Worm (Caenorhabditis elegans) whole organism, L1 larva: ENCODE measurements around the gene vps-36.

Source experiments
- C16A3.4 ChIP-seq: fragments of 150-350 bp; optimal IDR thresholded peaks from 2 replicates; lab custom pipeline; 2014; ENCODE audit warnings: missing biosample characterization, missing genetic modification characterization
- C34B4.2 ChIP-seq: sonication (generic microtip); optimal IDR thresholded peaks from 2 replicates; lab custom pipeline; 2017; ENCODE audit warnings: mild to moderate bottlenecking, missing genetic modification characterization, missing compliant biosample characterization
- Y116A8C.19 ChIP-seq: sonication (generic microtip); optimal IDR thresholded peaks from 2 replicates; lab custom pipeline; 2016; ENCODE audit warnings: missing compliant biosample characterization, missing genetic modification characterization, borderline replicate concordance
- aha-1 ChIP-seq: fragments of 150-350 bp; optimal IDR thresholded peaks from 2 replicates; lab custom pipeline; 2014; ENCODE audit warnings: missing biosample characterization, missing genetic modification characterization
- alr-1 ChIP-seq: fragments of 200-800 bp; sonication (Bioruptor generic); optimal IDR thresholded peaks from 2 replicates; lab custom pipeline; 2018; ENCODE audit warnings: borderline replicate concordance, mild to moderate bottlenecking, missing genetic modification characterization, missing compliant biosample characterization
- ceh-82 ChIP-seq, 3 experiments: fragments of 150-350 bp in 1 of 3; sonication (generic microtip) in 2 of 3; optimal IDR thresholded peaks; 2 replicates each; lab custom pipeline; 2014 to 2017; ENCODE audit warnings: missing biosample characterization in 3 of 3, missing genetic modification characterization in 3 of 3
- ceh-88 ChIP-seq: fragments of 200-800 bp; sonication (Bioruptor generic); IDR thresholded peaks from 2 replicates; pipeline ENCODE4 v1.3.6; 2022; ENCODE audit warnings: missing genetic modification characterization, missing compliant biosample characterization
- ceh-90 ChIP-seq: sonication (generic microtip); optimal IDR thresholded peaks from 2 replicates; lab custom pipeline; 2016; ENCODE audit warnings: missing genetic modification characterization, missing compliant biosample characterization
- dpl-1 ChIP-seq, 3 experiments: fragments of 150-350 bp in 2 of 3; sonication (generic microtip) in 1 of 3; optimal IDR thresholded peaks; 2 replicates each; lab custom pipeline; 2014 to 2017; ENCODE audit warnings: missing biosample characterization in 3 of 3, missing genetic modification characterization in 3 of 3, missing genetic modification reagents in 3 of 3
- efl-1 ChIP-seq, 4 experiments: fragments of 150-350 bp; optimal IDR thresholded peaks in 3 of 4; peaks in 1 of 4; 1 replicate in 1 of 4; 2 replicates in 3 of 4; lab custom pipeline; 2014; ENCODE audit warnings: missing biosample characterization in 2 of 4, missing genetic modification characterization in 2 of 4, missing genetic modification reagents in 2 of 4
- egl-27 ChIP-seq, 2 experiments: fragments of 150-350 bp in 1 of 2; sonication (generic microtip); optimal IDR thresholded peaks; 3 replicates each; lab custom pipeline; 2017 to 2018; ENCODE audit warnings: missing biosample characterization in 2 of 2, missing genetic modification characterization in 2 of 2, missing genetic modification reagents in 2 of 2
- fkh-10 ChIP-seq: sonication (generic microtip); optimal IDR thresholded peaks from 2 replicates; lab custom pipeline; 2017; ENCODE audit warnings: missing biosample characterization, missing genetic modification reagents, missing genetic modification characterization
- fkh-8 ChIP-seq: sonication (generic microtip); optimal IDR thresholded peaks from 2 replicates; lab custom pipeline; 2016; ENCODE audit warnings: mild to moderate bottlenecking, missing genetic modification characterization, missing compliant biosample characterization
- fos-1 ChIP-seq: fragments of 150-350 bp; optimal IDR thresholded peaks from 2 replicates; lab custom pipeline; 2014; ENCODE audit warnings: missing biosample characterization, missing genetic modification characterization
- hlh-17 ChIP-seq: fragments of 200-800 bp; sonication (Bioruptor generic); optimal IDR thresholded peaks from 2 replicates; lab custom pipeline; 2018; ENCODE audit warnings: missing genetic modification characterization, mild to moderate bottlenecking, missing compliant biosample characterization, moderate library complexity, borderline replicate concordance
- hpl-2 ChIP-seq: fragments of 150-350 bp; optimal IDR thresholded peaks from 2 replicates; lab custom pipeline; 2014; ENCODE audit warnings: missing biosample characterization, missing genetic modification reagents, missing genetic modification characterization
- isw-1 ChIP-seq: fragments of 200-800 bp; sonication (Bioruptor generic); IDR thresholded peaks from 2 replicates; pipeline ENCODE4 v1.3.6; 2022; ENCODE audit warnings: missing genetic modification characterization, missing compliant biosample characterization
- lin-13 ChIP-seq: fragments of 150-350 bp; optimal IDR thresholded peaks from 2 replicates; lab custom pipeline; 2014; ENCODE audit warnings: missing biosample characterization, missing genetic modification reagents, missing genetic modification characterization
- lin-15B ChIP-seq: fragments of 150-350 bp; sonication (generic microtip); optimal IDR thresholded peaks from 3 replicates; lab custom pipeline; 2014; ENCODE audit warnings: missing biosample characterization, missing genetic modification characterization
- lin-39 ChIP-seq: fragments of 150-350 bp; optimal IDR thresholded peaks from 2 replicates; lab custom pipeline; 2014; ENCODE audit warnings: missing biosample characterization, missing genetic modification reagents, missing genetic modification characterization
- lir-3 ChIP-seq: sonication (generic microtip); optimal IDR thresholded peaks from 2 replicates; lab custom pipeline; 2016; ENCODE audit warnings: mild to moderate bottlenecking, missing genetic modification characterization, moderate library complexity, missing compliant biosample characterization; ENCODE audit not compliant: poor library complexity
- mab-9 ChIP-seq: fragments of 200-800 bp; sonication (Bioruptor generic); IDR thresholded peaks from 2 replicates; pipeline ENCODE4 v1.3.6; 2022; ENCODE audit warnings: missing genetic modification reagents, missing genetic modification characterization, missing compliant biosample characterization
- mef-2 ChIP-seq: fragments of 150-350 bp; optimal IDR thresholded peaks from 2 replicates; lab custom pipeline; 2014; ENCODE audit warnings: missing biosample characterization, missing genetic modification characterization
- nhr-11 ChIP-seq: fragments of 150-350 bp; optimal IDR thresholded peaks from 2 replicates; lab custom pipeline; 2014; ENCODE audit warnings: missing biosample characterization, missing genetic modification characterization
- nhr-12 ChIP-seq: sonication (generic microtip); optimal IDR thresholded peaks from 2 replicates; lab custom pipeline; 2017; ENCODE audit warnings: missing biosample characterization, missing genetic modification characterization
- nhr-19 ChIP-seq: fragments of 200-800 bp; sonication (Bioruptor generic); conservative IDR thresholded peaks from 2 replicates; pipeline ENCODE4 v1.3.6; 2022; ENCODE audit warnings: missing genetic modification characterization, missing compliant biosample characterization
- nhr-20 ChIP-seq: sonication (generic microtip); optimal IDR thresholded peaks from 2 replicates; lab custom pipeline; 2016; ENCODE audit warnings: mild to moderate bottlenecking, missing genetic modification characterization, missing compliant biosample characterization
- nhr-237 ChIP-seq: fragments of 150-350 bp; optimal IDR thresholded peaks from 2 replicates; lab custom pipeline; 2014; ENCODE audit warnings: missing biosample characterization, missing genetic modification characterization
- nhr-47 ChIP-seq: sonication (generic microtip); optimal IDR thresholded peaks from 2 replicates; lab custom pipeline; 2016; ENCODE audit warnings: mild to moderate bottlenecking, missing genetic modification characterization, moderate library complexity, missing compliant biosample characterization
- nhr-71 ChIP-seq: sonication (generic microtip); optimal IDR thresholded peaks from 2 replicates; lab custom pipeline; 2016; ENCODE audit warnings: mild to moderate bottlenecking, missing genetic modification characterization, moderate library complexity, missing compliant biosample characterization
- nhr-76 ChIP-seq: sonication (generic microtip); optimal IDR thresholded peaks from 2 replicates; lab custom pipeline; 2017; ENCODE audit warnings: missing biosample characterization, missing genetic modification characterization
- nhr-77 ChIP-seq: fragments of 150-350 bp; optimal IDR thresholded peaks from 2 replicates; lab custom pipeline; 2014; ENCODE audit warnings: missing biosample characterization, missing genetic modification characterization
- nhr-90 ChIP-seq: sonication (generic microtip); optimal IDR thresholded peaks from 2 replicates; lab custom pipeline; 2016; ENCODE audit warnings: mild to moderate bottlenecking, missing genetic modification characterization, missing compliant biosample characterization; ENCODE audit not compliant: poor library complexity
- pag-3 ChIP-seq: sonication (generic microtip); optimal IDR thresholded peaks from 2 replicates; lab custom pipeline; 2017; ENCODE audit warnings: missing genetic modification characterization, mild to moderate bottlenecking, missing compliant biosample characterization, antibody characterized with exemption, borderline replicate concordance; ENCODE audit not compliant: insufficient read depth
- pax-3 ChIP-seq: fragments of 200-800 bp; sonication (Bioruptor generic); optimal IDR thresholded peaks from 2 replicates; lab custom pipeline; 2018; ENCODE audit warnings: mild to moderate bottlenecking, missing genetic modification characterization, moderate library complexity, missing compliant biosample characterization
- pqm-1 ChIP-seq: sonication (generic microtip); optimal IDR thresholded peaks from 3 replicates; lab custom pipeline; 2017; ENCODE audit warnings: missing biosample characterization, missing genetic modification characterization
- rnt-1 ChIP-seq: sonication (generic microtip); optimal IDR thresholded peaks from 2 replicates; lab custom pipeline; 2016; ENCODE audit warnings: mild to moderate bottlenecking, missing genetic modification characterization, moderate library complexity, missing compliant biosample characterization
- skn-1 ChIP-seq: fragments of 150-350 bp; optimal IDR thresholded peaks from 2 replicates; lab custom pipeline; 2014; ENCODE audit warnings: missing biosample characterization, missing genetic modification characterization
- snpc-4 ChIP-seq: fragments of 150-350 bp; optimal IDR thresholded peaks from 2 replicates; lab custom pipeline; 2014; ENCODE audit warnings: missing biosample characterization, missing genetic modification characterization
- snu-23 ChIP-seq: sonication (generic microtip); optimal IDR thresholded peaks from 2 replicates; lab custom pipeline; 2016; ENCODE audit warnings: missing genetic modification characterization, missing compliant biosample characterization
- sox-4 ChIP-seq: sonication (generic microtip); optimal IDR thresholded peaks from 2 replicates; lab custom pipeline; 2016; ENCODE audit warnings: missing genetic modification characterization, missing compliant biosample characterization
- tbx-2 ChIP-seq: sonication (generic microtip); optimal IDR thresholded peaks from 2 replicates; lab custom pipeline; 2016; ENCODE audit warnings: missing genetic modification characterization, missing compliant biosample characterization
- tlp-1 ChIP-seq: fragments of 150-350 bp; optimal IDR thresholded peaks from 2 replicates; lab custom pipeline; 2014; ENCODE audit warnings: missing biosample characterization, missing genetic modification characterization
- unc-130 ChIP-seq: fragments of 150-350 bp; optimal IDR thresholded peaks from 2 replicates; lab custom pipeline; 2017; ENCODE audit warnings: missing biosample characterization, missing genetic modification characterization, inconsistent platforms
- unc-30 ChIP-seq: sonication (generic microtip); optimal IDR thresholded peaks from 2 replicates; lab custom pipeline; 2017; ENCODE audit warnings: missing biosample characterization, missing genetic modification characterization
- unc-62 ChIP-seq: fragments of 150-350 bp; optimal IDR thresholded peaks from 2 replicates; lab custom pipeline; 2014; ENCODE audit warnings: missing biosample characterization, missing genetic modification reagents, missing genetic modification characterization
- vab-15 ChIP-seq: sonication (generic microtip); optimal IDR thresholded peaks from 2 replicates; lab custom pipeline; 2017; ENCODE audit warnings: missing genotype, mild to moderate bottlenecking, missing genetic modification characterization, missing compliant biosample characterization
- xbp-1 ChIP-seq: sonication (generic microtip); optimal IDR thresholded peaks from 2 replicates; lab custom pipeline; 2016; ENCODE audit warnings: missing genetic modification characterization, missing compliant biosample characterization
- zag-1 ChIP-seq: fragments of 150-350 bp; optimal IDR thresholded peaks from 2 replicates; lab custom pipeline; 2014; ENCODE audit warnings: missing biosample characterization, missing genetic modification characterization
- zip-4 ChIP-seq: fragments of 200-800 bp; sonication (Bioruptor generic); optimal IDR thresholded peaks from 2 replicates; lab custom pipeline; 2018; ENCODE audit warnings: mild to moderate bottlenecking, missing genetic modification characterization, moderate library complexity, missing compliant biosample characterization
- ztf-11 ChIP-seq, 2 experiments: sonication (generic microtip); optimal IDR thresholded peaks; 2 replicates each; lab custom pipeline; 2016 to 2017; ENCODE audit warnings: missing genetic modification characterization in 2 of 2, missing biosample characterization in 1 of 2, missing compliant biosample characterization in 1 of 2
- ztf-4 ChIP-seq: fragments of 150-350 bp; optimal IDR thresholded peaks from 2 replicates; lab custom pipeline; 2014; ENCODE audit warnings: missing biosample characterization, missing genetic modification characterization

The vps-36 gene

DNA sequence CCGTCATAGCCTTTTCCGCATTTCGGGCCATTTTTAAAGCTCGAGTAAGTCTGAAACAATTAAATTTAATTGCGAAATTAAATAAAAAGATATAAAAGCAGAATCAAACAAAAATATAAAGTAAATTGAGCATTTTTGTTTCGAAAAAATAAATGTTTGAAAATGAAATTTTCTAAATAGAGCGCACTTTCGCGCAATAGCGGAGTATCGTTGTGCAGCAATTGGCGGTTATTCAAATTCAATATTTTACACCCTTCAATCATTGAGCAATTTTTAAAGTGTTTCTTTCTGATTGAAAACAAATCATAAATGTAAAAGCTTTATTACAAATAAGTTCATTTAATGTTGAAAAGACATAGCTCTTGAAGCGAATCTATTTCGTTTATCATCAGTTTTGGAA, 40.2 kb upstream of the vps-36 start, which contains the start of gene isy-1 (continued):
- TF ChIP-seq C16A3.4 (peak; percentile 87), xbp-1 (tag; lab: Kevin White, UChicago) (peak; percentile 70), Y116A8C.19 (tag; lab: Kevin White, UChicago) (no peak), nhr-47 (tag; lab: Kevin White, UChicago) (peak; percentile 75), unc-30 (no peak), fkh-10 (GFP tag; lab: Kevin White, UChicago) (peak; percentile 26), lin-13 (peak; percentile 48), ceh-88 (no peak), ztf-4 (tag; lab: Kevin White, UChicago) (no peak), ceh-82 (tag; optimal IDR thresholded peaks at IDR 0.05; lab: Kevin White, UChicago) (peak; percentile 37 to 75 (median 71)), nhr-19 (GFP tag; lab: Robert Waterston, UW) (peak; percentile 73), snpc-4 (peak; percentile 70), lin-39 (no peak), nhr-11 (tag; lab: Kevin White, UChicago) (no peak), zip-4 (no peak), hlh-17 (no peak), unc-62 (GFP tag; lab: Kevin White, UChicago) (no peak), ztf-11 (tag; optimal IDR thresholded peaks at IDR 0.05; lab: Kevin White, UChicago) (no peak), nhr-77 (tag; lab: Kevin White, UChicago) (peak; percentile 33), vab-15 (tag; lab: Kevin White, UChicago) (no peak), lin-15B (tag; lab: Kevin White, UChicago) (peak; percentile 91), tbx-2 (tag; lab: Kevin White, UChicago) (no peak), nhr-90 (tag; lab: Kevin White, UChicago) (peak; percentile 53), unc-130 (peak; percentile 43), pax-3 (tag; lab: Kevin White, UChicago) (peak; percentile 24), pag-3 (tag; lab: Kevin White, UChicago) (no peak), pqm-1 (tag; lab: Kevin White, UChicago) (no peak), skn-1 (tag; lab: Kevin White, UChicago) (peak; percentile 88), tlp-1 (tag; lab: Kevin White, UChicago) (no peak), lir-3 (tag; lab: Kevin White, UChicago) (peak; percentile 29), zag-1 (no peak), nhr-71 (tag; lab: Kevin White, UChicago) (peak; percentile 81), C34B4.2 (no peak), mab-9 (GFP tag; lab: Robert Waterston, UW) (no peak), nhr-12 (tag; lab: Kevin White, UChicago) (no peak), snu-23 (GFP tag; lab: Kevin White, UChicago) (peak; percentile 80), ceh-90 (no peak), nhr-237 (no peak), sox-4 (tag; lab: Kevin White, UChicago) (peak; percentile 42), egl-27 (tag; optimal IDR thresholded peaks at IDR 0.05; lab: Kevin White, UChicago) (no peak), mef-2 (tag; lab: Kevin White, UChicago) (no peak), hpl-2 (GFP tag; lab: Kevin White, UChicago) (no peak), nhr-76 (no peak), nhr-20 (peak; percentile 74), aha-1 (tag; lab: Kevin White, UChicago) (no peak), fkh-8 (tag; lab: Kevin White, UChicago) (peak; percentile 61), rnt-1 (tag; lab: Kevin White, UChicago) (peak; percentile 69), alr-1 (tag; lab: Kevin White, UChicago) (no peak), isw-1 (GFP tag; lab: Robert Waterston, UW) (peak; percentile 59), dpl-1 (GFP tag; optimal IDR thresholded peaks at IDR 0.05; lab: Kevin White, UChicago) (peak; percentile 92 to 96 (median 94)), efl-1 (optimal IDR thresholded peaks at IDR 0.05; lab: Kevin White, UChicago) (peak; percentile 90 to 96), efl-1 (GFP tag; optimal IDR thresholded peaks at IDR 0.05 in 1 of 2; lab: Kevin White, UChicago) (peak; percentile 95 to 99), fos-1 (tag; lab: Kevin White, UChicago) (peak; percentile 51)
